Fruit fly (Drosophila melanogaster) whole organism, embryonic: ENCODE measurements around the gene CG46310.

ENCODE experiments used
- ATbp ChIP-seq: fragments of 200-800 bp; sonication (Bioruptor generic); optimal IDR thresholded peaks from 2 replicates; lab custom pipeline; 2017; ENCODE audit warnings: missing biosample characterization, mild to moderate bottlenecking, missing genetic modification characterization, missing genetic modification reagents
- Antp ChIP-seq: fragments of 200-800 bp; sonication (Bioruptor generic); optimal IDR thresholded peaks from 3 replicates; lab custom pipeline; 2016; ENCODE audit warnings: missing biosample characterization, missing genetic modification characterization
- Awh ChIP-seq: fragments of 200-800 bp; sonication (Bioruptor generic); IDR thresholded peaks from 2 replicates; pipeline ENCODE4, ENCODE4 v1.3.6; 2022; ENCODE audit warnings: missing biosample characterization, missing genetic modification characterization
- BEAF-32 ChIP-seq: fragments of 200-800 bp; sonication (Bioruptor generic); optimal IDR thresholded peaks from 3 replicates; lab custom pipeline; 2017; ENCODE audit warnings: missing biosample characterization, missing genetic modification characterization, mild to moderate bottlenecking, moderate library complexity, missing genetic modification reagents
- Blimp-1 ChIP-seq: fragments of 200-800 bp; sonication (Bioruptor generic); optimal IDR thresholded peaks from 3 replicates; lab custom pipeline; 2018; ENCODE audit warnings: missing biosample characterization, missing genetic modification characterization, mild to moderate bottlenecking, moderate library complexity, missing genetic modification reagents
- C15 ChIP-seq: fragments of 200-800 bp; sonication (Bioruptor generic); IDR thresholded peaks from 3 replicates; pipeline ENCODE4 v1.3.6; 2022; ENCODE audit warnings: missing biosample characterization, missing genetic modification characterization
- CG1024 ChIP-seq: fragments of 200-800 bp; sonication (Bioruptor generic); IDR thresholded peaks from 2 replicates; pipeline ENCODE4 v1.3.6; 2022; ENCODE audit warnings: missing biosample characterization, missing genetic modification characterization
- CG11085 ChIP-seq: fragments of 200-800 bp; sonication (Bioruptor generic); IDR thresholded peaks from 2 replicates; pipeline ENCODE4 v1.3.6; 2022; ENCODE audit warnings: missing biosample characterization, missing genetic modification characterization
- CG11247 ChIP-seq: fragments of 200-800 bp; sonication (Bioruptor generic); IDR thresholded peaks from 2 replicates; pipeline ENCODE4 v1.3.6; 2022; ENCODE audit warnings: missing biosample characterization, missing genetic modification characterization
- CG13424 ChIP-seq: fragments of 200-800 bp; sonication (Bioruptor generic); optimal IDR thresholded peaks from 2 replicates; lab custom pipeline; 2019; ENCODE audit warnings: missing biosample characterization, mild to moderate bottlenecking, missing genetic modification characterization, moderate library complexity
- CG14710 ChIP-seq: fragments of 200-800 bp; sonication (Bioruptor generic); optimal IDR thresholded peaks from 3 replicates; lab custom pipeline; 2019; ENCODE audit warnings: missing biosample characterization, mild to moderate bottlenecking, missing genetic modification characterization, moderate library complexity
- CG14860 ChIP-seq: fragments of 200-800 bp; sonication (Bioruptor generic); IDR thresholded peaks from 3 replicates; pipeline ENCODE4 v1.3.6; 2022; ENCODE audit warnings: missing biosample characterization, missing genetic modification characterization; ENCODE audit not compliant: partially characterized antibody
- CG14965 ChIP-seq: fragments of 200-800 bp; sonication (Bioruptor generic); optimal IDR thresholded peaks from 2 replicates; lab custom pipeline; 2016; ENCODE audit warnings: missing biosample characterization, missing genetic modification characterization, borderline replicate concordance
- CG17385 ChIP-seq: fragments of 200-800 bp; sonication (Bioruptor generic); optimal IDR thresholded peaks from 3 replicates; lab custom pipeline; 2018; ENCODE audit warnings: missing biosample characterization, mild to moderate bottlenecking, missing genetic modification characterization
- CG18619 ChIP-seq: fragments of 200-800 bp; sonication (Bioruptor generic); optimal IDR thresholded peaks from 3 replicates; lab custom pipeline; 2017; ENCODE audit warnings: missing biosample characterization, mild to moderate bottlenecking, missing genetic modification characterization
- CG31441 ChIP-seq: fragments of 200-800 bp; sonication (Bioruptor generic); IDR thresholded peaks from 2 replicates; pipeline ENCODE4 v1.3.6; 2022; ENCODE audit warnings: missing biosample characterization, missing genetic modification characterization
- CG34376 ChIP-seq: fragments of 200-800 bp; sonication (Bioruptor generic); optimal IDR thresholded peaks from 2 replicates; lab custom pipeline; 2018; ENCODE audit warnings: missing biosample characterization, mild to moderate bottlenecking, missing genetic modification characterization
- CG3726 ChIP-seq: fragments of 200-800 bp; sonication (Bioruptor generic); IDR thresholded peaks from 3 replicates; pipeline ENCODE4, ENCODE4 v1.3.6; 2022; ENCODE audit warnings: missing biosample characterization, missing genetic modification characterization
- CG6272 ChIP-seq: fragments of 200-800 bp; sonication (Bioruptor generic); IDR thresholded peaks from 2 replicates; pipeline ENCODE4 v1.3.6; 2022; ENCODE audit warnings: missing biosample characterization, missing genetic modification characterization
- CG7963 ChIP-seq: fragments of 200-800 bp; sonication (Bioruptor generic); IDR thresholded peaks from 3 replicates; pipeline ENCODE4 v1.3.6; 2022; ENCODE audit warnings: missing biosample characterization, missing genetic modification characterization; ENCODE audit not compliant: partially characterized antibody
- CG8765 ChIP-seq: fragments of 200-800 bp; sonication (Bioruptor generic); IDR thresholded peaks from 2 replicates; pipeline ENCODE4 v1.3.6; 2022; ENCODE audit warnings: missing biosample characterization, missing genetic modification characterization
- Deaf1 ChIP-seq: fragments of 200-800 bp; optimal IDR thresholded peaks from 3 replicates; lab custom pipeline; 2019; ENCODE audit warnings: missing biosample characterization, mild to moderate bottlenecking, missing genetic modification characterization, moderate library complexity
- Ets65A ChIP-seq: fragments of 200-800 bp; sonication (Bioruptor generic); peaks from one replicate; lab custom pipeline; 2016; ENCODE audit warnings: missing biosample characterization, missing genetic modification characterization
- Ets97D ChIP-seq: fragments of 200-800 bp; sonication (Bioruptor generic); optimal IDR thresholded peaks from 3 replicates; lab custom pipeline; 2016; ENCODE audit warnings: missing biosample characterization, missing genetic modification characterization
- Gsc ChIP-seq: fragments of 200-800 bp; sonication (Bioruptor generic); IDR thresholded peaks from 2 replicates; pipeline ENCODE4 v1.3.6; 2022; ENCODE audit warnings: missing biosample characterization, missing genetic modification characterization
- H15 ChIP-seq: fragments of 200-800 bp; sonication (Bioruptor generic); IDR thresholded peaks from 3 replicates; pipeline ENCODE4 v1.3.6; 2022; ENCODE audit warnings: missing biosample characterization, missing genetic modification characterization
- HmgD ChIP-seq: fragments of 200-800 bp; sonication (Bioruptor generic); optimal IDR thresholded peaks from 3 replicates; lab custom pipeline; 2016; ENCODE audit warnings: missing biosample characterization, missing genetic modification characterization
- Hmx ChIP-seq: fragments of 200-800 bp; sonication (Bioruptor generic); optimal IDR thresholded peaks from 2 replicates; lab custom pipeline; 2016; ENCODE audit warnings: missing biosample characterization, missing genetic modification characterization
- MBD-R2 ChIP-seq: fragments of 200-800 bp; sonication (Bioruptor generic); IDR thresholded peaks from 2 replicates; pipeline ENCODE4 v1.3.6; 2022; ENCODE audit warnings: missing biosample characterization, missing genetic modification characterization
- Mrtf ChIP-seq: fragments of 200-800 bp; sonication (Bioruptor generic); IDR thresholded peaks from 3 replicates; pipeline ENCODE4 v1.3.6; 2022; ENCODE audit warnings: missing biosample characterization, missing genetic modification characterization
- PHDP ChIP-seq: fragments of 200-800 bp; sonication (Bioruptor generic); optimal IDR thresholded peaks from 3 replicates; lab custom pipeline; 2018; ENCODE audit warnings: missing biosample characterization, mild to moderate bottlenecking, missing genetic modification characterization, moderate library complexity
- Pdp1 ChIP-seq, 2 experiments: fragments of 200-800 bp; sonication (Bioruptor generic); optimal IDR thresholded peaks; 3 replicates each; lab custom pipeline; 2016; ENCODE audit warnings: missing biosample characterization in 2 of 2, missing genetic modification characterization in 2 of 2, mild to moderate bottlenecking in 1 of 2, moderate library complexity in 1 of 2
- Six4 ChIP-seq: fragments of 200-800 bp; sonication (Bioruptor generic); optimal IDR thresholded peaks from 2 replicates; lab custom pipeline; 2016; ENCODE audit warnings: missing biosample characterization, missing genetic modification characterization
- Sox100B ChIP-seq: fragments of 200-800 bp; sonication (Bioruptor generic); optimal IDR thresholded peaks from 3 replicates; lab custom pipeline; 2018; ENCODE audit warnings: missing biosample characterization, mild to moderate bottlenecking, missing genetic modification characterization
- Sox102F ChIP-seq: fragments of 200-800 bp; sonication (Bioruptor generic); optimal IDR thresholded peaks from 2 replicates; lab custom pipeline; 2018; ENCODE audit warnings: missing biosample characterization, mild to moderate bottlenecking, missing genetic modification characterization, moderate library complexity
- Xbp1 ChIP-seq: fragments of 200-800 bp; sonication (Bioruptor generic); optimal IDR thresholded peaks from 3 replicates; lab custom pipeline; 2016; ENCODE audit warnings: missing biosample characterization, mild to moderate bottlenecking, missing genetic modification characterization
- Xrp1 ChIP-seq: fragments of 200-800 bp; sonication (Bioruptor generic); IDR thresholded peaks from 2 replicates; pipeline ENCODE4 v1.3.6; 2022; ENCODE audit warnings: missing biosample characterization, missing genetic modification characterization
- ap ChIP-seq: fragments of 200-800 bp; sonication (Bioruptor generic); IDR thresholded peaks from 2 replicates; pipeline ENCODE4 v1.3.6; 2022; ENCODE audit warnings: missing biosample characterization, missing genetic modification characterization
- ems ChIP-seq: fragments of 200-800 bp; sonication (Bioruptor generic); optimal IDR thresholded peaks from 3 replicates; lab custom pipeline; 2016; ENCODE audit warnings: missing biosample characterization, missing genetic modification characterization
- eve ChIP-seq, 2 experiments: fragments of >200 bp; optimal IDR thresholded peaks; 2 replicates each; lab custom pipeline; 2017; ENCODE audit warnings: missing biosample characterization in 2 of 2, missing genetic modification characterization in 2 of 2
- gcm ChIP-seq: fragments of 200-800 bp; sonication (Bioruptor generic); optimal IDR thresholded peaks from 2 replicates; lab custom pipeline; 2019; ENCODE audit warnings: missing biosample characterization, mild to moderate bottlenecking, missing genetic modification characterization, moderate library complexity
- gro ChIP-seq: fragments of 200-800 bp; sonication (Bioruptor generic); optimal IDR thresholded peaks from 2 replicates; lab custom pipeline; 2016; ENCODE audit warnings: missing biosample characterization, missing genetic modification characterization
- nom ChIP-seq: fragments of 200-800 bp; sonication (Bioruptor generic); optimal IDR thresholded peaks from 2 replicates; lab custom pipeline; 2017; ENCODE audit warnings: missing biosample characterization, missing genetic modification characterization, mild to moderate bottlenecking, moderate library complexity, missing genetic modification reagents
- pzg ChIP-seq: fragments of 200-800 bp; sonication (Bioruptor generic); optimal IDR thresholded peaks from 3 replicates; lab custom pipeline; 2018; ENCODE audit warnings: missing biosample characterization, mild to moderate bottlenecking, missing genetic modification characterization, moderate library complexity
- repo ChIP-seq: fragments of 200-800 bp; sonication (Bioruptor generic); optimal IDR thresholded peaks from 2 replicates; lab custom pipeline; 2016; ENCODE audit warnings: missing biosample characterization, missing genetic modification characterization
- sisA ChIP-seq: fragments of 200-800 bp; sonication (Bioruptor generic); IDR thresholded peaks from 2 replicates; pipeline ENCODE4 v1.3.6; 2022; ENCODE audit warnings: missing biosample characterization, missing genetic modification characterization
- tup ChIP-seq: fragments of 200-800 bp; sonication (Bioruptor generic); optimal IDR thresholded peaks from 2 replicates; lab custom pipeline; 2016; ENCODE audit warnings: missing biosample characterization, mild to moderate bottlenecking, missing genetic modification characterization, moderate library complexity
- wdn ChIP-seq: fragments of 200-800 bp; sonication (Bioruptor generic); IDR thresholded peaks from 2 replicates; pipeline ENCODE4 v1.3.6; 2022; ENCODE audit warnings: missing biosample characterization, missing genetic modification characterization
- wek ChIP-seq: fragments of 200-800 bp; sonication (Bioruptor generic); optimal IDR thresholded peaks from 3 replicates; lab custom pipeline; 2018; ENCODE audit warnings: missing biosample characterization, mild to moderate bottlenecking, missing genetic modification characterization, moderate library complexity
- zfh2 ChIP-seq: fragments of 200-800 bp; sonication (Bioruptor generic); optimal IDR thresholded peaks from 2 replicates; lab custom pipeline; 2016; ENCODE audit warnings: missing biosample characterization, missing genetic modification characterization

Gene CG46310

DNA sequence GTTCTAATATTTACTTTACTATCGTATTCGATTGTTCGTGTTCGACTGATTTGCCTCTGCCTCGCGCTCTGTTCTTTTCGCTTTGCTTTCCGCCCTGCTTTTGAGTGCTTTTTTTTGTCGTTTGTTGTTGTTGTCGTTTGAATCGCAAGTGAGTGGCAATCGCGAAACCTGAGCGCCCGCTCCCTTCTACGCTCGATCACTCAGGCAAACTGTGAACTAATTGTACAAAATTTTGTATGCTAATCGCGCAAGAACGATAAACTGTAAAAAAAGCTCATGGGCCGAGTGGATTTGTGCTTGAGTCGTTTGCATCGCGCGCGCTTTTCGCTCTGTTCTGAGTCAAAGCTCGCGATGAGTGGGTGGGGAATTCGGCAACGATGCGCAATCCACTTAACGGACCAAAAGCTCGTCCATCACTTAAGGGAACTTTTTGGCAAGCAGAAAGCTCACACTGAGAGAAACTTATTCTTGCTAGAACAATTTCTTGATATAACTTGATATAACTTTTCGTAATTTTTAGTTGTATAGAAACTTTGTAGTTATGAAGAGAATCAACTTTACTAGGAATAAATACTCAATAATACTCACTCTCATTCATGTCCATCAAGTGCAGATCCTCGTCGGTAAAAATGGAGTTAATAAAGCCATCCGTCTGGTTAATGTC is 17.6 kb downstream of the CG46310 start (continued):
- TF ChIP-seq Mrtf (GFP tag; lab: Robert Waterston, UW) (no peak), wdn (GFP tag; lab: Robert Waterston, UW) (peak; percentile 47), H15 (GFP tag; lab: Robert Waterston, UW) (no peak), wek (GFP tag; lab: Kevin White, UChicago) (no peak), CG14710 (tag; lab: Kevin White, UChicago) (no peak), Blimp-1 (GFP tag; lab: Kevin White, UChicago) (peak; percentile 9), Antp (GFP tag; lab: Kevin White, UChicago) (no peak), gro (GFP tag; lab: Kevin White, UChicago) (no peak), Pdp1 (GFP tag; optimal IDR thresholded peaks at IDR 0.05; lab: Kevin White, UChicago) (peak in 1 of 2 experiments; percentile 30), Gsc (GFP tag; lab: Robert Waterston, UW) (no peak), CG6272 (GFP tag; lab: Robert Waterston, UW) (no peak), ems (GFP tag; lab: Kevin White, UChicago) (no peak), eve (GFP tag; optimal IDR thresholded peaks at IDR 0.05; lab: Kevin White, UChicago) (no peak), repo (GFP tag; lab: Kevin White, UChicago) (no peak), HmgD (GFP tag; lab: Kevin White, UChicago) (no peak), BEAF-32 (no peak), Xbp1 (peak; percentile 17), gcm (GFP tag; lab: Kevin White, UChicago) (no peak), CG11085 (no peak), Awh (GFP tag; lab: Robert Waterston, UW) (no peak), CG17385 (GFP tag; lab: Kevin White, UChicago) (no peak), CG7963 (no peak), Deaf1 (tag; lab: Kevin White, UChicago) (peak; percentile 43), Hmx (no peak), ap (no peak), CG31441 (GFP tag; lab: Robert Waterston, UW) (peak; percentile 10; the same call in 1 of the 2 replicates), tup (GFP tag; lab: Kevin White, UChicago) (no peak), pzg (GFP tag; lab: Kevin White, UChicago) (no peak), CG14965 (GFP tag; lab: Kevin White, UChicago) (no peak), nom (no peak), CG11247 (GFP tag; lab: Robert Waterston, UW) (no peak), PHDP (peak; percentile 33), zfh2 (peak; percentile 28), CG8765 (no peak), MBD-R2 (GFP tag; lab: Robert Waterston, UW) (no peak; the same call in 1 of the 2 replicates), CG3726 (GFP tag; lab: Robert Waterston, UW) (no peak), CG18619 (GFP tag; lab: Kevin White, UChicago) (no peak), ATbp (GFP tag; lab: Kevin White, UChicago) (no peak), CG1024 (GFP tag; lab: Robert Waterston, UW) (no peak), Sox100B (no peak), sisA (no peak), Ets97D (GFP tag; lab: Kevin White, UChicago) (no peak), CG14860 (GFP tag; lab: Robert Waterston, UW) (no peak), Ets65A (GFP tag; lab: Kevin White, UChicago) (no peak), Sox102F (GFP tag; lab: Kevin White, UChicago) (no peak), CG13424 (tag; lab: Kevin White, UChicago) (peak; percentile 21), C15 (GFP tag; lab: Robert Waterston, UW) (no peak), CG34376 (GFP tag; lab: Kevin White, UChicago) (peak; percentile 86), Xrp1 (GFP tag; lab: Robert Waterston, UW) (peak; percentile 31; the same call in 1 of the 2 replicates), Six4 (GFP tag; lab: Kevin White, UChicago) (no peak)
